Worm (Caenorhabditis elegans) whole organism, mixed stage, embryonic: ENCODE measurements around the gene C56E6.4.

Experiments
- M03D4.4 ChIP-seq: sonication (generic microtip); optimal IDR thresholded peaks from 2 replicates; lab custom pipeline; 2017; ENCODE audit warnings: mild to moderate bottlenecking, missing genetic modification characterization, missing compliant biosample characterization
- blmp-1 ChIP-seq: fragments of 150-350 bp; optimal IDR thresholded peaks from 2 replicates; lab custom pipeline; 2014; ENCODE audit warnings: missing biosample characterization, missing genetic modification characterization
- ceh-39 ChIP-seq: fragments of 150-350 bp; optimal IDR thresholded peaks from 2 replicates; lab custom pipeline; 2014; ENCODE audit warnings: missing biosample characterization, missing genetic modification characterization
- ceh-43 ChIP-seq: fragments of 200-800 bp; sonication (Bioruptor generic); optimal IDR thresholded peaks from 2 replicates; lab custom pipeline; 2018; ENCODE audit warnings: mild to moderate bottlenecking, missing genetic modification characterization, moderate library complexity, missing compliant biosample characterization
- ceh-83 ChIP-seq: fragments of 200-800 bp; sonication (Bioruptor generic); optimal IDR thresholded peaks from 2 replicates; lab custom pipeline; 2018; ENCODE audit warnings: mild to moderate bottlenecking, missing genetic modification characterization, missing compliant biosample characterization
- ces-1 ChIP-seq: fragments of 150-350 bp; optimal IDR thresholded peaks from 2 replicates; lab custom pipeline; 2014; ENCODE audit warnings: missing biosample characterization, missing genetic modification reagents, missing genetic modification characterization
- cnd-1 ChIP-seq: fragments of 200-800 bp; sonication (Bioruptor generic); optimal IDR thresholded peaks from 2 replicates; lab custom pipeline; 2018; ENCODE audit warnings: mild to moderate bottlenecking, missing genetic modification characterization, missing compliant biosample characterization
- drap-1 ChIP-seq: fragments of 200-800 bp; sonication (Bioruptor generic); optimal IDR thresholded peaks from 3 replicates; lab custom pipeline; 2018; ENCODE audit warnings: mild to moderate bottlenecking, missing genetic modification characterization, missing compliant biosample characterization
- elt-1 ChIP-seq: sonication (generic microtip); optimal IDR thresholded peaks from 2 replicates; lab custom pipeline; 2017; ENCODE audit warnings: missing genetic modification characterization, mild to moderate bottlenecking, missing compliant biosample characterization, antibody characterized with exemption, moderate library complexity, borderline replicate concordance; ENCODE audit not compliant: insufficient read depth
- elt-3 ChIP-seq: fragments of 150-350 bp; optimal IDR thresholded peaks from 2 replicates; lab custom pipeline; 2014; ENCODE audit warnings: missing biosample characterization, missing genetic modification characterization
- flh-1 ChIP-seq: fragments of 200-800 bp; sonication (Bioruptor generic); optimal IDR thresholded peaks from 2 replicates; lab custom pipeline; 2018; ENCODE audit warnings: mild to moderate bottlenecking, missing genetic modification characterization, moderate library complexity, missing compliant biosample characterization
- ham-2 ChIP-seq: fragments of 200-800 bp; sonication (Bioruptor generic); optimal IDR thresholded peaks from 2 replicates; lab custom pipeline; 2018; ENCODE audit warnings: mild to moderate bottlenecking, missing genetic modification characterization, missing compliant biosample characterization
- hlh-1 ChIP-seq: fragments of 150-350 bp; optimal IDR thresholded peaks from 2 replicates; lab custom pipeline; 2014; ENCODE audit warnings: missing biosample characterization, missing genetic modification reagents, missing genetic modification characterization
- lin-13 ChIP-seq: fragments of 150-350 bp; optimal IDR thresholded peaks from 2 replicates; lab custom pipeline; 2014; ENCODE audit warnings: missing biosample characterization, missing genetic modification characterization
- lin-32 ChIP-seq: fragments of 200-800 bp; sonication (Bioruptor generic); optimal IDR thresholded peaks from 2 replicates; lab custom pipeline; 2018; ENCODE audit warnings: mild to moderate bottlenecking, missing genetic modification characterization, missing compliant biosample characterization
- lsy-2 ChIP-seq: fragments of 150-350 bp; optimal IDR thresholded peaks from 2 replicates; lab custom pipeline; 2014; ENCODE audit warnings: missing biosample characterization, missing genetic modification characterization
- mab-5 ChIP-seq: fragments of 150-350 bp; optimal IDR thresholded peaks from 2 replicates; lab custom pipeline; 2014; ENCODE audit warnings: missing biosample characterization, missing genetic modification characterization
- mep-1 ChIP-seq: fragments of 150-350 bp; optimal IDR thresholded peaks from 2 replicates; lab custom pipeline; 2017; ENCODE audit warnings: missing biosample characterization, missing genetic modification reagents, missing genetic modification characterization, inconsistent platforms
- mls-2 ChIP-seq: sonication (generic microtip); optimal IDR thresholded peaks from 2 replicates; lab custom pipeline; 2016; ENCODE audit warnings: mild to moderate bottlenecking, missing genetic modification characterization, moderate library complexity, missing compliant biosample characterization
- nhr-12 ChIP-seq: fragments of 150-350 bp; optimal IDR thresholded peaks from 2 replicates; lab custom pipeline; 2014; ENCODE audit warnings: missing biosample characterization, missing genetic modification characterization
- nhr-2 ChIP-seq: fragments of 150-350 bp; optimal IDR thresholded peaks from 2 replicates; lab custom pipeline; 2014; ENCODE audit warnings: missing biosample characterization, missing genetic modification characterization
- nhr-237 ChIP-seq: fragments of 150-350 bp; optimal IDR thresholded peaks from 2 replicates; lab custom pipeline; 2014; ENCODE audit warnings: missing biosample characterization, missing genetic modification characterization
- nhr-28 ChIP-seq: fragments of 150-350 bp; optimal IDR thresholded peaks from 2 replicates; lab custom pipeline; 2014; ENCODE audit warnings: missing biosample characterization, missing genetic modification characterization
- nhr-76 ChIP-seq: sonication (generic microtip); optimal IDR thresholded peaks from 2 replicates; lab custom pipeline; 2017; ENCODE audit warnings: missing biosample characterization, missing genetic modification characterization
- pha-4 ChIP-seq: fragments of 150-350 bp; optimal IDR thresholded peaks from 2 replicates; lab custom pipeline; 2018; ENCODE audit warnings: missing biosample characterization, missing genetic modification reagents, missing genetic modification characterization
- sem-2 ChIP-seq: fragments of 200-800 bp; sonication (Bioruptor generic); optimal IDR thresholded peaks from 2 replicates; lab custom pipeline; 2018; ENCODE audit warnings: mild to moderate bottlenecking, missing genetic modification characterization, missing compliant biosample characterization
- snpc-4 ChIP-seq: fragments of 150-350 bp; optimal IDR thresholded peaks from 2 replicates; lab custom pipeline; 2014; ENCODE audit warnings: missing biosample characterization, missing genetic modification characterization
- sptf-1 ChIP-seq: sonication (generic microtip); optimal IDR thresholded peaks from 2 replicates; lab custom pipeline; 2017; ENCODE audit warnings: mild to moderate bottlenecking, missing genetic modification characterization, moderate library complexity, missing compliant biosample characterization
- tbx-8 ChIP-seq: fragments of 200-800 bp; sonication (Bioruptor generic); optimal IDR thresholded peaks from 2 replicates; lab custom pipeline; 2018; ENCODE audit warnings: mild to moderate bottlenecking, missing genetic modification characterization, moderate library complexity, missing compliant biosample characterization
- unc-120 ChIP-seq: sonication (generic microtip); optimal IDR thresholded peaks from 2 replicates; lab custom pipeline; 2017; ENCODE audit warnings: missing genetic modification characterization, missing compliant biosample characterization; ENCODE audit not compliant: poor library complexity, severe bottlenecking
- unc-39 ChIP-seq: fragments of 150-350 bp; optimal IDR thresholded peaks from 2 replicates; lab custom pipeline; 2014; ENCODE audit warnings: missing biosample characterization, missing genetic modification characterization
- unc-62 ChIP-seq: fragments of 150-350 bp; optimal IDR thresholded peaks from 2 replicates; lab custom pipeline; 2014; ENCODE audit warnings: missing biosample characterization, missing genetic modification reagents, missing genetic modification characterization
- zip-8 ChIP-seq: fragments of 150-350 bp; optimal IDR thresholded peaks from 2 replicates; lab custom pipeline; 2014; ENCODE audit warnings: missing biosample characterization, missing genetic modification characterization
- ztf-11 ChIP-seq: fragments of 150-350 bp; optimal IDR thresholded peaks from 2 replicates; lab custom pipeline; 2014; ENCODE audit warnings: missing biosample characterization, missing genetic modification characterization

The C56E6.4 gene

DNA sequence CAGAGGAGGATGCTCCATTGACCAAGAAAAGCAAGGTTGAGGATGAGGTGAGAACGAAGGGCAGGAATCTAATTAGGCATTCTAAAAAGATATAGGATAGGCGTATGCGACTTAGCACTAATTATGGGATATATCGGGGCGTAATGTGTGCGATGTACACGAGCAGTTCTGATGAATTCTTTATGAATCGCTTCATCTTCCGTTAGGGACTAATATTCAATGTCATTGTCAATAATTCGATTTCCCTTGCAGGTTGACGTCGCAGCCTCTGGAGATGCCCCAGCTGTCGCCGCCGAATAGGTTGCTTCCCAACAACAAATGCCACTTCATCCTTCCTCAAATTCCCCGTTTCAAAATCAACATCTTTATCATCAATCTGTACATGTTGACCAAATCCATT is 35.4 kb downstream of the C56E6.4 start:
- TF ChIP-seq lsy-2 (tag; lab: Kevin White, UChicago) (no peak), elt-3 (tag; lab: Kevin White, UChicago) (no peak), ceh-83 (GFP tag; lab: Kevin White, UChicago) (no peak), lin-32 (GFP tag; lab: Kevin White, UChicago) (no peak), ces-1 (GFP tag; lab: Kevin White, UChicago) (peak; percentile 90)

DNA sequence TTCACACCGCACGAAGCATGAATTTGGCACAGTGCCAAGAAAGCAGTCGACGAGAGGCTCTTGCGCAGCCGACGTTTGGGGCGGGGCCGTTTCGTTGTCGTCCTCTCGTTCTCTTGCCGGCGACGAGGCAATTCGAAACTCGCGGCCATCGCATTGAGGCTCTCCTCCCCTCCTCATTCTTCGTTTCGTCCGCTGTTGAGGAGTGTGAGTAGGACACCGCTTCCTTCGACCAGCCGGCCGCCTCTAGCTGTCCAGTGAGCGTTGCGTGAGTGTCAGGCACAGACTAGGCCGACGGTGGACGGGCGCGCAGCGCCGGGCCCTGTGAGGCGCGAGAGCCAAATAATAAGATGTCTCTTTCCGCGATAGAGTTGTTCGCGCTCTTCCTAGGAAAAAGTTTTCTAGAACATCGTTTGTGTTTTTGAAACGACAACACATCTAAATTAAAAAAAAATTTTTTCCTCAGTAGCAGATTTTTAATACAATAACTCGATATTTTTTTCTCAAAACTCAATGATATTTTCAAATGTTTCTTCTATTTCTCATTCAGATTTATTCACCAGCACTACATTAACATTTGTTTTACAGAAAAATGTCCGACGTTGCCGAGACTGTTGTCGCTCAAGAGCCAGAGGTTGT is 36.6 kb downstream of the C56E6.4 start, which contains the start of the genes T28D9.11 and T28D9.1:
Gene T28D9.11 (minus strand): TSS at position 177 of the 636 bp plus-strand sequence.
Gene T28D9.1 (plus strand): TSS at position 586 of the 636 bp plus-strand sequence.
- TF ChIP-seq elt-1 = no peak
- no peak for TF ChIP-seq nhr-2
- TF ChIP-seq flh-1 (GFP tag; lab: Kevin White, UChicago) = no peak
- no peak for TF ChIP-seq zip-8 (tag; lab: Kevin White, UChicago)
- TF ChIP-seq pha-4 (tag; lab: Kevin White, UChicago) = no peak
- peak; percentile 64 for TF ChIP-seq sptf-1
- no peak for TF ChIP-seq ceh-39
- TF ChIP-seq hlh-1 (tag; lab: Kevin White, UChicago) = peak; percentile 29
- TF ChIP-seq nhr-237 (tag; lab: Kevin White, UChicago) = no peak
- TF ChIP-seq mls-2 (tag; lab: Kevin White, UChicago) = peak; percentile 67
- no peak for TF ChIP-seq elt-3 (tag; lab: Kevin White, UChicago)
- no peak for TF ChIP-seq mab-5 (tag; lab: Kevin White, UChicago)
- TF ChIP-seq ztf-11 (tag; lab: Kevin White, UChicago) = peak; percentile 29
- TF ChIP-seq ham-2 (GFP tag; lab: Kevin White, UChicago) = peak; percentile 58
- no peak for TF ChIP-seq sem-2 (GFP tag; lab: Kevin White, UChicago)
- TF ChIP-seq nhr-12 (tag; lab: Kevin White, UChicago) = no peak
- TF ChIP-seq cnd-1 (tag; lab: Kevin White, UChicago) = peak; percentile 75
- TF ChIP-seq ceh-43 (GFP tag; lab: Kevin White, UChicago) = peak; percentile 19
- no peak for TF ChIP-seq lin-13 (tag; lab: Kevin White, UChicago)
- no peak for TF ChIP-seq ces-1 (GFP tag; lab: Kevin White, UChicago)
- no peak for TF ChIP-seq nhr-76 (tag; lab: Kevin White, UChicago)
- TF ChIP-seq unc-39 = no peak
- peak; percentile 31 for TF ChIP-seq lin-32 (GFP tag; lab: Kevin White, UChicago)
- no peak for TF ChIP-seq blmp-1 (tag; lab: Kevin White, UChicago)
- no peak for TF ChIP-seq mep-1 (tag; lab: Kevin White, UChicago)
- TF ChIP-seq M03D4.4 = peak; percentile 74
- no peak for TF ChIP-seq unc-62
- no peak for TF ChIP-seq lsy-2 (tag; lab: Kevin White, UChicago)
- TF ChIP-seq tbx-8 (GFP tag; lab: Kevin White, UChicago) = no peak
- TF ChIP-seq snpc-4 (tag; lab: Kevin White, UChicago) = no peak
- TF ChIP-seq unc-120 = peak; percentile 37
- TF ChIP-seq drap-1 = peak; percentile 48

DNA sequence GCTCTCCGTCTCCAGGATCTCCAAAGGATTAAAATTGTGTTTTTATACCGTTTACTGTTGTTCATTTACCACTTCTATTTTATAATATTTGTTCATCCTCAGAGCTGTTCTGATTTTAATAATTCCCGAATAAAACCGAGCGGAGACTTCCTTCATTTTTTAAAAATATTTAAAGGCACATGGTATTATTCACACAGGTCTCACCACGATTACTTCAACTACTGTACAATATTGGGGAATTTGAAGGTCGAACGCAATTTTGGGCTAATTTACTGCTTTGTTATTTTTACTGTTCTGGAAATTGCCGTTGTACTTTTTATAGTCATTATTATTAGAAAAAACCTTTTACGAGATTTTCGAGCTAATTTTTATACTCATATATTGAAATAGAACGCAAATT is 37.3 kb downstream of the C56E6.4 start:
- TF ChIP-seq lin-32 (GFP tag; lab: Kevin White, UChicago) (no peak), sem-2 (GFP tag; lab: Kevin White, UChicago) (no peak), nhr-237 (tag; lab: Kevin White, UChicago) (no peak), unc-120 (no peak), sptf-1 (no peak), mab-5 (tag; lab: Kevin White, UChicago) (no peak), snpc-4 (tag; lab: Kevin White, UChicago) (no peak), elt-1 (no peak), ceh-83 (GFP tag; lab: Kevin White, UChicago) (no peak), ceh-39 (no peak), nhr-28 (tag; lab: Kevin White, UChicago) (no peak), flh-1 (GFP tag; lab: Kevin White, UChicago) (no peak), ceh-43 (GFP tag; lab: Kevin White, UChicago) (no peak), tbx-8 (GFP tag; lab: Kevin White, UChicago) (no peak), unc-39 (no peak), lin-13 (tag; lab: Kevin White, UChicago) (no peak)
